Worm (Caenorhabditis elegans): Measurements from ENCODE around the gene F53H1.4.

DNA sequence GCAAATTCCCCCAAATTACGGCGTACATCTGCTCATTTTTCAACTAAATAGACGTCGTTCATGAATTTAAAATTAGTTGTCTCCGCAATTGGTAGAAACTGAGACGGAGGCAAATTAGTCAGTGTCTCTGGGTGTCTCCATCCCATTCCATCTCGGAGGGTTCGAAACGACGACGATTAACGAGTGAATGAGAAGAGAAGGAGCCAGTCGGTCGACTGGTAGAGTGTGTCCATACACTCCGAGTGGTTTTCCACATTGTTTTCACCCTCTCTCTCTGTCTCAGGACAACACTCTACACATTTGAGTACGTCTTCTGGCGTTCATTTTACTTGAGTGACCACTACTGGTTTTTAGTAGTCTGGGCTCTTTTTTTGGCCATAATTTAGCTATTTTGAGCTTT is 31.0 kb upstream of the F53H1.4 start:
- no peak for TF ChIP-seq lsy-2 (tag; optimal IDR thresholded peaks at IDR 0.05)
- TF ChIP-seq ztf-11 (tag; optimal IDR thresholded peaks at IDR 0.05) = no peak
- no peak for TF ChIP-seq snpc-4 (tag; optimal IDR thresholded peaks at IDR 0.05)
- no peak for TF ChIP-seq lin-13 (tag; optimal IDR thresholded peaks at IDR 0.05)
- no peak for TF ChIP-seq unc-39 (tag; optimal IDR thresholded peaks at IDR 0.05)
- TF ChIP-seq tbx-8 (GFP tag; optimal IDR thresholded peaks at IDR 0.05) = no peak
- TF ChIP-seq unc-120 (tag; optimal IDR thresholded peaks at IDR 0.05; ENCODE audit: poor library complexity, severe bottlenecking) = no peak

All from whole organism, mixed stage, embryonic.